Fruit fly (Drosophila melanogaster): ENCODE results near the gene CG4678.

dm6 chrX:16669849-16670248 is 26.1 kb upstream of the CG4678 start:
- TF ChIP-seq CG7368 (GFP tag; optimal IDR thresholded peaks at IDR 0.05) (no peak), Smox (GFP tag; optimal IDR thresholded peaks at IDR 0.05) (no peak), CG11902 (GFP tag; optimal IDR thresholded peaks at IDR 0.05) (no peak), Blimp-1 (GFP tag; optimal IDR thresholded peaks at IDR 0.05) (no peak)
